Fruit fly (Drosophila melanogaster): ENCODE measurements around the gene tkv.

The tkv gene

DNA sequence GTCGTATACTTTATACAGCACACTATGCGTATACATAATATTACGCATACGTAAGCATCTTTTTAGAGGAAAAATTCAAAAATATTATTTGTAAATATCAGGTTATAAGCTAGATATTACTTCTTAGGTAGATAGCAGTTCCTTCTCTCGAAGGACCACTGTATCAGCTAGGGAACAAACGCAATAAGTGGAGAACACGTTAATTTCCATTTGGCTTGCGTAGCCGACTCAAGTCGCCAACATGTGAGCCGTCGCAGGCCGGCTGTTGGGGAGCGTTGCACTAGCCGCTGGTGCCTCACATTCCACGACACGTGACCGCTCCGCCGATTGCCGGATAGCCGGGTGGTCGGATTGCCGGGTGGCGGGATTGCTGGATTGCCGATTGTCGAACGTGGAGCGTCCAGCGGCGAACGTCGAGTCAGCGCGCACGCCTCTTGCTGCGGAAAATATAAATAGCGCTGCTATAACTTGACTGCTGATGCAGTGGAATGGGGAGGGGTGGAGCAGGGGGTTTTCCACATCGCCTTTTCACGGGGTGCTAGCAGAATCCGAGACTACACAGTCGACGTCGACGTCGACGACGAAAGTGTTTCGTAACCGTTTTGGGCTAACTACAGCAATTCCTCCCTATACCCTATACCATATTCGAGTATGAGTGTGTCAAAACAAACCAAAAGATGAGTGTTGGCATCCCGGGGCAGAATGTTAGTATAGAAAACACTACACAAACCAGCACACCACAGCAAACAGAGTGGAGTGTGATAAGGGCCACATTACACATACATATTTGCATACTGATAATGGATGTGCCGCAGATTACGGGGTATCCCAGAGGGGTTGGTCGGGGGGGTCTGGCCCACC lies 32.1 kb upstream of the tkv start (continued):
- TF ChIP-seq CG18476 (GFP tag; optimal IDR thresholded peaks at IDR 0.05) (no peak), CG12659 (GFP tag; optimal IDR thresholded peaks at IDR 0.05) (no peak), mam (GFP tag; optimal IDR thresholded peaks at IDR 0.05) (no peak), Bgb (GFP tag; IDR thresholded peaks at IDR 0.05; ENCODE audit: partially characterized antibody) (no peak), fd64A (GFP tag; optimal IDR thresholded peaks at IDR 0.05) (peak; percentile 59), CG5245 (GFP tag; optimal IDR thresholded peaks at IDR 0.05) (no peak), Kr (GFP tag; optimal IDR thresholded peaks at IDR 0.05) (no peak)

DNA sequence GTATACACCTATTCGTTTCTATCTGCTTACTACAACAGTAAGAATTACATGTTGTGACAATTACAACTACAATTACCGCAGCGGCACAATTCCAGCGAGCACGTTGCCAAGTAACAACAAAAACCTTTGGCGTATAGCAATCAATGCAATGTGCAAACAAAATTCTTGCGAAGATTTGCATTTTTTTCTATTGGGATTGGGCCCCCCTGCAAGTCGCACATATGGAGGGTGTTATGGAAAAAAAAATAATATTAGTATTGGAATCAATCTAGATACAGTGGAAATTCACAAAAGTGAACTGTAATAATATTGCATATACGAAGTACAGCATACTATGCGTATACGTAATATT lies 31.5 kb upstream of the tkv start:
- TF ChIP-seq zfh1 (GFP tag; IDR thresholded peaks at IDR 0.05) (0 out of 3 replicates have a peak, but pooled peaks have one; percentile 17), Awh (GFP tag; IDR thresholded peaks at IDR 0.05) (no peak)

DNA sequence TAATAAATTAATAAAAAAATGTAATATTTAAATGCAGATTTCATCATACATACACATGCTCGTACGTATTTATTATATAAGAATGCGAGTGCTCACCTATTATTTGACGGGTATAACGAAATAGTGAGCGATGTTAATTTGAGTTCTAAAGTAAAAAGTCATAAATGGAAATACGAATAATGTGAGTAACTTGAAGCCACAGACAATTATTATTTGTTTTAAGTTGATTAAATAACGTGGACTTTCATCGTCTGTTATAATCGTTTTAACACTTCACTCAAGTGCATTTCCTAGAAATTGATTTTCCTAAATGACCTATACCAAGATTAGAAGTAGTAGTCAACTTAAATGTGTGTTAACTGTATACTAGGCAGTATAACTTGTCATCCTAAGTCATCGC lies 31.1 kb upstream of the tkv start:
- TF ChIP-seq ERR (GFP tag; optimal IDR thresholded peaks at IDR 0.05) (no peak), CG13287 (GFP tag; IDR thresholded peaks at IDR 0.05; ENCODE audit: partially characterized antibody) (no peak), CG9797 (GFP tag; optimal IDR thresholded peaks at IDR 0.05) (no peak), bsh (GFP tag; optimal IDR thresholded peaks at IDR 0.05) (peak in 1 of 2 experiments; percentile 3), CG34422 (GFP tag; IDR thresholded peaks at IDR 0.05) (no peak), nau (GFP tag; optimal IDR thresholded peaks at IDR 0.05) (no peak), fu2 (GFP tag; optimal IDR thresholded peaks at IDR 0.05) (no peak), prd (optimal IDR thresholded peaks at IDR 0.05) (no peak), prd (GFP tag; IDR thresholded peaks at IDR 0.05) (no peak), aop (GFP tag; IDR thresholded peaks at IDR 0.05) (no peak), Hey (tag; optimal IDR thresholded peaks at IDR 0.05) (no peak), schlank (tag; optimal IDR thresholded peaks at IDR 0.05) (no peak), CG6689 (GFP tag; IDR thresholded peaks at IDR 0.05) (no peak), h (optimal IDR thresholded peaks at IDR 0.05) (no peak), Oaz (GFP tag; IDR thresholded peaks at IDR 0.05) (no peak), dmrt99B (tag; optimal IDR thresholded peaks at IDR 0.05) (peak; percentile 24), hb (GFP tag; IDR thresholded peaks at IDR 0.05; ENCODE audit: partially characterized antibody) (no peak), dimm (GFP tag; IDR thresholded peaks at IDR 0.05) (no peak), Trl (optimal IDR thresholded peaks at IDR 0.05) (no peak), Trl (GFP tag; optimal IDR thresholded peaks at IDR 0.05) (no peak), ranshi (GFP tag; IDR thresholded peaks at IDR 0.05) (no peak), sd (tag; optimal IDR thresholded peaks at IDR 0.05) (no peak), Oli (tag; optimal IDR thresholded peaks at IDR 0.05) (peak; percentile 22), Dfd (GFP tag; optimal IDR thresholded peaks at IDR 0.05) (no peak), Aef1 (GFP tag; IDR thresholded peaks at IDR 0.05) (no peak), CG3847 (GFP tag; IDR thresholded peaks at IDR 0.05) (no peak), Mad (GFP tag; optimal IDR thresholded peaks at IDR 0.05) (no peak), cwo (GFP tag; optimal IDR thresholded peaks at IDR 0.05) (no peak), Pdp1 (GFP tag; optimal IDR thresholded peaks at IDR 0.05) (peak in 1 of 2 experiments; percentile 64), row (GFP tag; IDR thresholded peaks at IDR 0.05) (peak; percentile 27; the same call in 2 of the 3 replicates), sens (GFP tag) (peak; percentile 72), Doc3 (GFP tag; IDR thresholded peaks at IDR 0.05; ENCODE audit: partially characterized antibody) (no peak), shn (GFP tag; optimal IDR thresholded peaks at IDR 0.05) (no peak), pita (GFP tag; optimal IDR thresholded peaks at IDR 0.05) (no peak), HHEX (GFP tag; optimal IDR thresholded peaks at IDR 0.05) (no peak), chm (GFP tag; IDR thresholded peaks at IDR 0.05) (no peak), CG2678 (tag; optimal IDR thresholded peaks at IDR 0.05) (no peak), Sox102F (GFP tag; optimal IDR thresholded peaks at IDR 0.05) (peak; percentile 27), Rx (GFP tag; IDR thresholded peaks at IDR 0.05) (no peak)
